Fruit fly (Drosophila melanogaster) whole organism, prepupa: ENCODE measurements around the gene Actbeta.

Experiments used
- CG10631 ChIP-seq: fragments of 200-800 bp; sonication (Bioruptor generic); optimal IDR thresholded peaks from 2 replicates; lab custom pipeline; 2016; ENCODE audit warnings: missing biosample characterization, missing genetic modification characterization
- CG11294 ChIP-seq: fragments of 200-800 bp; sonication (Bioruptor generic); IDR thresholded peaks from 2 replicates; pipeline ENCODE4 v1.3.6; 2022; ENCODE audit warnings: missing biosample characterization, missing genetic modification characterization
- CG11762 ChIP-seq: fragments of 200-800 bp; sonication (Bioruptor generic); optimal IDR thresholded peaks from 3 replicates; lab custom pipeline; 2016; ENCODE audit warnings: missing biosample characterization, missing genetic modification characterization; ENCODE audit not compliant: insufficient read depth
- CG11902 ChIP-seq: fragments of 200-800 bp; sonication (Bioruptor generic); optimal IDR thresholded peaks from 3 replicates; lab custom pipeline; 2016; ENCODE audit warnings: missing biosample characterization, missing genetic modification characterization
- CG15336 ChIP-seq: fragments of 200-800 bp; sonication (Bioruptor generic); IDR thresholded peaks from 2 replicates; pipeline ENCODE4 v1.3.6; 2022; ENCODE audit warnings: missing biosample characterization, missing genetic modification characterization
- CG1621 ChIP-seq: fragments of 200-800 bp; sonication (Bioruptor generic); optimal IDR thresholded peaks from 3 replicates; lab custom pipeline; 2018; ENCODE audit warnings: missing biosample characterization, mild to moderate bottlenecking, missing genetic modification characterization
- CG16779 ChIP-seq: fragments of 200-800 bp; sonication (Bioruptor generic); optimal IDR thresholded peaks from 3 replicates; lab custom pipeline; 2017; ENCODE audit warnings: missing biosample characterization, mild to moderate bottlenecking, missing genetic modification characterization
- CG31627 ChIP-seq: fragments of 200-800 bp; sonication (Bioruptor generic); optimal IDR thresholded peaks from 3 replicates; lab custom pipeline; 2016; ENCODE audit warnings: missing biosample characterization, missing genetic modification characterization
- CG32006 ChIP-seq: fragments of 200-800 bp; sonication (Bioruptor generic); optimal IDR thresholded peaks from 3 replicates; lab custom pipeline; 2017; ENCODE audit warnings: missing biosample characterization, mild to moderate bottlenecking, missing genetic modification characterization
- CG34406 ChIP-seq: fragments of 200-800 bp; sonication (Bioruptor generic); optimal IDR thresholded peaks from 3 replicates; lab custom pipeline; 2016; ENCODE audit warnings: missing biosample characterization, missing genetic modification characterization
- CG3919 ChIP-seq: fragments of 200-800 bp; sonication (Bioruptor generic); optimal IDR thresholded peaks from 3 replicates; lab custom pipeline; 2016; ENCODE audit warnings: missing biosample characterization, missing genetic modification characterization
- CG4318 ChIP-seq: fragments of 200-800 bp; sonication (Bioruptor generic); optimal IDR thresholded peaks from 3 replicates; lab custom pipeline; 2017; ENCODE audit warnings: missing biosample characterization, mild to moderate bottlenecking, missing genetic modification characterization
- CG6163 ChIP-seq: fragments of 200-800 bp; sonication (Bioruptor generic); IDR thresholded peaks from 3 replicates; pipeline ENCODE4 v1.3.6; 2022; ENCODE audit warnings: missing biosample characterization, missing genetic modification characterization
- CG6792 ChIP-seq: fragments of 200-800 bp; sonication (Bioruptor generic); optimal IDR thresholded peaks from 3 replicates; lab custom pipeline; 2016; ENCODE audit warnings: missing biosample characterization, missing genetic modification characterization
- CG6808 ChIP-seq: fragments of 200-800 bp; sonication (Bioruptor generic); optimal IDR thresholded peaks from 3 replicates; lab custom pipeline; 2017; ENCODE audit warnings: missing biosample characterization, missing genetic modification characterization, mild to moderate bottlenecking, moderate library complexity, missing genetic modification reagents
- CG7368 ChIP-seq: fragments of 200-800 bp; sonication (Bioruptor generic); optimal IDR thresholded peaks from 3 replicates; lab custom pipeline; 2016; ENCODE audit warnings: missing biosample characterization, missing genetic modification characterization
- CG8319 ChIP-seq: fragments of 200-800 bp; sonication (Bioruptor generic); optimal IDR thresholded peaks from 3 replicates; lab custom pipeline; 2016; ENCODE audit warnings: missing biosample characterization, missing genetic modification characterization
- CG8632 ChIP-seq: fragments of 200-800 bp; sonication (Bioruptor generic); optimal IDR thresholded peaks from 3 replicates; lab custom pipeline; 2016; ENCODE audit warnings: missing biosample characterization, missing genetic modification characterization
- CG9139 ChIP-seq: fragments of 200-800 bp; sonication (Bioruptor generic); optimal IDR thresholded peaks from 3 replicates; lab custom pipeline; 2017; ENCODE audit warnings: missing biosample characterization, mild to moderate bottlenecking, missing genetic modification characterization
- Eip78C ChIP-seq: fragments of 200-800 bp; sonication (Bioruptor generic); peaks from one replicate; lab custom pipeline; 2016; ENCODE audit warnings: missing biosample characterization, missing genetic modification characterization
- Ets21C ChIP-seq: fragments of 200-800 bp; sonication (Bioruptor generic); optimal IDR thresholded peaks from 3 replicates; lab custom pipeline; 2016; ENCODE audit warnings: missing biosample characterization, missing genetic modification characterization
- Ets96B ChIP-seq: fragments of 200-800 bp; optimal IDR thresholded peaks from 2 replicates; lab custom pipeline; 2019; ENCODE audit warnings: missing biosample characterization, mild to moderate bottlenecking, missing genetic modification characterization, moderate library complexity
- Gug ChIP-seq: fragments of 200-800 bp; sonication (Bioruptor generic); IDR thresholded peaks from 2 replicates; pipeline ENCODE4 v1.3.6; 2022; ENCODE audit warnings: missing biosample characterization, missing genetic modification characterization
- Hr38 ChIP-seq: sonication (Bioruptor generic); optimal IDR thresholded peaks from 2 replicates; lab custom pipeline; 2016; ENCODE audit warnings: missing biosample characterization, missing genetic modification characterization
- Lpt ChIP-seq: fragments of 200-800 bp; sonication (Bioruptor generic); optimal IDR thresholded peaks from 3 replicates; lab custom pipeline; 2016; ENCODE audit warnings: missing biosample characterization, missing genetic modification characterization
- Met ChIP-seq: fragments of 200-800 bp; sonication (Bioruptor generic); optimal IDR thresholded peaks from 3 replicates; lab custom pipeline; 2016; ENCODE audit warnings: missing biosample characterization, missing genetic modification characterization
- OdsH ChIP-seq: fragments of 200-800 bp; sonication (Bioruptor generic); optimal IDR thresholded peaks from 3 replicates; lab custom pipeline; 2016; ENCODE audit warnings: missing biosample characterization, missing genetic modification characterization
- Sox15 ChIP-seq: fragments of 200-800 bp; sonication (Bioruptor generic); optimal IDR thresholded peaks from 3 replicates; lab custom pipeline; 2016; ENCODE audit warnings: missing biosample characterization, missing genetic modification characterization
- achi ChIP-seq: fragments of 200-800 bp; sonication (Bioruptor generic); optimal IDR thresholded peaks from 3 replicates; lab custom pipeline; 2016; ENCODE audit warnings: missing biosample characterization, missing genetic modification characterization
- acj6 ChIP-seq: fragments of 200-800 bp; sonication (Bioruptor generic); optimal IDR thresholded peaks from 3 replicates; lab custom pipeline; 2016; ENCODE audit warnings: missing biosample characterization, missing genetic modification characterization
- cyc ChIP-seq: fragments of 200-800 bp; sonication (Bioruptor generic); optimal IDR thresholded peaks from 3 replicates; lab custom pipeline; 2016; ENCODE audit warnings: missing biosample characterization, missing genetic modification characterization
- dac ChIP-seq: fragments of 200-800 bp; sonication (Bioruptor generic); optimal IDR thresholded peaks from 2 replicates; lab custom pipeline; 2017; ENCODE audit warnings: missing biosample characterization, mild to moderate bottlenecking, missing genetic modification characterization
- dsx ChIP-seq: fragments of 200-800 bp; optimal IDR thresholded peaks from 3 replicates; lab custom pipeline; 2019; ENCODE audit warnings: missing biosample characterization, mild to moderate bottlenecking, missing genetic modification characterization, moderate library complexity; ENCODE audit not compliant: poor library complexity, severe bottlenecking
- eg ChIP-seq: fragments of 200-800 bp; sonication (Bioruptor generic); IDR thresholded peaks from 3 replicates; pipeline ENCODE4 v1.3.6; 2022; ENCODE audit warnings: missing biosample characterization, missing genetic modification characterization
- esn ChIP-seq: fragments of 200-800 bp; sonication (Bioruptor generic); optimal IDR thresholded peaks from 2 replicates; lab custom pipeline; 2016; ENCODE audit warnings: missing biosample characterization, mild to moderate bottlenecking, missing genetic modification characterization, moderate library complexity
- fd59A ChIP-seq: fragments of 200-800 bp; sonication (Bioruptor generic); optimal IDR thresholded peaks from 2 replicates; lab custom pipeline; 2017; ENCODE audit warnings: missing biosample characterization, mild to moderate bottlenecking, missing genetic modification characterization, missing genetic modification reagents
- fkh ChIP-seq: fragments of 200-800 bp; sonication (Bioruptor generic); optimal IDR thresholded peaks from 3 replicates; lab custom pipeline; 2017; ENCODE audit warnings: missing biosample characterization, mild to moderate bottlenecking, missing genetic modification characterization, moderate library complexity
- lz ChIP-seq: fragments of 200-800 bp; sonication (Bioruptor generic); optimal IDR thresholded peaks from 3 replicates; lab custom pipeline; 2016; ENCODE audit warnings: missing biosample characterization, missing genetic modification characterization
- net ChIP-seq: fragments of 200-800 bp; sonication (Bioruptor generic); optimal IDR thresholded peaks from 3 replicates; lab custom pipeline; 2016; ENCODE audit warnings: missing biosample characterization, missing genetic modification characterization
- pdm3 ChIP-seq: fragments of 200-800 bp; sonication (Bioruptor generic); optimal IDR thresholded peaks from 3 replicates; lab custom pipeline; 2016; ENCODE audit warnings: missing biosample characterization, missing genetic modification characterization
- salr ChIP-seq, 2 experiments: fragments of 200-800 bp; sonication (Bioruptor generic); optimal IDR thresholded peaks; 3 replicates each; lab custom pipeline; 2016 to 2018; ENCODE audit warnings: missing biosample characterization in 2 of 2, missing genetic modification characterization in 2 of 2, mild to moderate bottlenecking in 1 of 2
- spab ChIP-seq: fragments of 200-800 bp; sonication (Bioruptor generic); optimal IDR thresholded peaks from 2 replicates; lab custom pipeline; 2017; ENCODE audit warnings: missing biosample characterization, mild to moderate bottlenecking, missing genetic modification characterization, missing genetic modification reagents
- svp ChIP-seq: fragments of 200-800 bp; sonication (Bioruptor generic); peaks from one replicate; lab custom pipeline; 2016; ENCODE audit warnings: missing biosample characterization, missing genetic modification characterization
- topi ChIP-seq: fragments of 200-800 bp; sonication (Bioruptor generic); optimal IDR thresholded peaks from 3 replicates; lab custom pipeline; 2016; ENCODE audit warnings: missing biosample characterization, missing genetic modification characterization
- vri ChIP-seq: fragments of 200-800 bp; sonication (Bioruptor generic); optimal IDR thresholded peaks from 3 replicates; lab custom pipeline; 2016; ENCODE audit warnings: missing biosample characterization, mild to moderate bottlenecking, missing genetic modification characterization

The Actbeta gene

dm6 chr4:1090304-1090703 is 5.7 kb upstream of the Actbeta start:
- TF ChIP-seq Met (GFP tag; lab: Kevin White, UChicago) (no peak), CG4318 (GFP tag; lab: Kevin White, UChicago) (no peak), dac (GFP tag; lab: Kevin White, UChicago) (no peak)
- TF ChIP-seq, all 60 proteins: peak for 0

- no peak for TF ChIP-seq Eip78C
- no peak for TF ChIP-seq CG9139
- TF ChIP-seq CG11902 (GFP tag; lab: Kevin White, UChicago) = no peak
- no peak for TF ChIP-seq lz (GFP tag; lab: Kevin White, UChicago)
- no peak for TF ChIP-seq CG7368 (GFP tag; lab: Kevin White, UChicago)
- TF ChIP-seq esn (GFP tag; lab: Kevin White, UChicago) = no peak
- TF ChIP-seq CG6163 (GFP tag; lab: Robert Waterston, UW) = no peak
- no peak for TF ChIP-seq CG6808 (GFP tag; lab: Kevin White, UChicago)
- TF ChIP-seq Met (GFP tag; lab: Kevin White, UChicago) = no peak
- TF ChIP-seq eg (GFP tag; lab: Robert Waterston, UW) = no peak
- no peak for TF ChIP-seq fd59A (GFP tag; lab: Kevin White, UChicago)
- TF ChIP-seq CG32006 = no peak
Observed at dm6 chr4:1088480-1088879, 3.9 kb upstream of the Actbeta start, which contains the start of gene sv. sv (plus strand) TSS chr4:1088798.

dm6 chr4:1064652-1065218 is 19.9 kb downstream of the Actbeta start, which contains the start of gene Zyx:
Zyx (minus strand) TSS chr4:1065001.
- no peak for TF ChIP-seq CG8319 (GFP tag; lab: Kevin White, UChicago)
- TF ChIP-seq topi (GFP tag; lab: Kevin White, UChicago) = no peak
- TF ChIP-seq pdm3 (GFP tag; lab: Kevin White, UChicago) = no peak
- TF ChIP-seq CG6808 (GFP tag; lab: Kevin White, UChicago) = no peak
- no peak for TF ChIP-seq acj6 (GFP tag; lab: Kevin White, UChicago)
- TF ChIP-seq esn (GFP tag; lab: Kevin White, UChicago) = no peak
- no peak for TF ChIP-seq Ets21C (GFP tag; lab: Kevin White, UChicago)
- TF ChIP-seq net (GFP tag; lab: Kevin White, UChicago) = no peak
- TF ChIP-seq svp (GFP tag; lab: Kevin White, UChicago) = no peak
- TF ChIP-seq achi = no peak
- TF ChIP-seq fkh (GFP tag; lab: Kevin White, UChicago) = no peak
- TF ChIP-seq CG1621 = no peak

- TF ChIP-seq achi (peak; percentile 36), salr (GFP tag; optimal IDR thresholded peaks at IDR 0.05; lab: Kevin White, UChicago) (no peak), Met (GFP tag; lab: Kevin White, UChicago) (no peak), vri (GFP tag; lab: Kevin White, UChicago) (no peak), dac (GFP tag; lab: Kevin White, UChicago) (no peak), Sox15 (GFP tag; lab: Kevin White, UChicago) (no peak), CG11762 (GFP tag; lab: Kevin White, UChicago) (no peak), fd59A (GFP tag; lab: Kevin White, UChicago) (no peak), CG16779 (tag; lab: Kevin White, UChicago) (no peak), dsx (GFP tag; lab: Kevin White, UChicago) (no peak), CG1621 (no peak), CG34406 (GFP tag; lab: Kevin White, UChicago) (no peak), CG8632 (GFP tag; lab: Kevin White, UChicago) (no peak), topi (GFP tag; lab: Kevin White, UChicago) (no peak), CG8319 (GFP tag; lab: Kevin White, UChicago) (no peak), Hr38 (no peak), esn (GFP tag; lab: Kevin White, UChicago) (peak; percentile 11), CG3919 (GFP tag; lab: Kevin White, UChicago) (no peak), acj6 (GFP tag; lab: Kevin White, UChicago) (peak; percentile 26), spab (no peak), Lpt (no peak), CG15336 (GFP tag; lab: Robert Waterston, UW) (no peak; the same call in 1 of the 2 replicates), Gug (GFP tag; lab: Robert Waterston, UW) (no peak), CG31627 (GFP tag; lab: Kevin White, UChicago) (no peak), CG32006 (no peak), CG10631 (GFP tag; lab: Kevin White, UChicago) (peak; percentile 1), Ets96B (tag; lab: Kevin White, UChicago) (peak; percentile 27), OdsH (GFP tag; lab: Kevin White, UChicago) (peak; percentile 46), CG11294 (GFP tag; lab: Robert Waterston, UW) (no peak), CG6792 (GFP tag; lab: Kevin White, UChicago) (no peak), cyc (GFP tag; lab: Kevin White, UChicago) (no peak)
Observed at dm6 chr4:1064219-1064618, 20.4 kb downstream of the Actbeta start.
